Worm (Caenorhabditis elegans) whole organism, mixed stage, embryonic: Measurements from ENCODE around the gene nhr-218.

ENCODE experiments used
- bed-3 ChIP-seq: fragments of 200-800 bp; sonication (Bioruptor generic); optimal IDR thresholded peaks from 3 replicates; lab custom pipeline; 2018; ENCODE audit warnings: mild to moderate bottlenecking, missing genetic modification characterization, moderate library complexity, missing compliant biosample characterization
- ces-1 ChIP-seq: fragments of 150-350 bp; optimal IDR thresholded peaks from 2 replicates; lab custom pipeline; 2014; ENCODE audit warnings: missing biosample characterization, missing genetic modification reagents, missing genetic modification characterization
- cnd-1 ChIP-seq: fragments of 200-800 bp; sonication (Bioruptor generic); optimal IDR thresholded peaks from 2 replicates; lab custom pipeline; 2018; ENCODE audit warnings: mild to moderate bottlenecking, missing genetic modification characterization, missing compliant biosample characterization
- drap-1 ChIP-seq: fragments of 200-800 bp; sonication (Bioruptor generic); optimal IDR thresholded peaks from 3 replicates; lab custom pipeline; 2018; ENCODE audit warnings: mild to moderate bottlenecking, missing genetic modification characterization, missing compliant biosample characterization
- mep-1 ChIP-seq: fragments of 150-350 bp; optimal IDR thresholded peaks from 2 replicates; lab custom pipeline; 2017; ENCODE audit warnings: missing biosample characterization, missing genetic modification reagents, missing genetic modification characterization, inconsistent platforms
- nhr-12 ChIP-seq: fragments of 150-350 bp; optimal IDR thresholded peaks from 2 replicates; lab custom pipeline; 2014; ENCODE audit warnings: missing biosample characterization, missing genetic modification characterization
- pha-4 ChIP-seq: fragments of 150-350 bp; optimal IDR thresholded peaks from 2 replicates; lab custom pipeline; 2018; ENCODE audit warnings: missing biosample characterization, missing genetic modification reagents, missing genetic modification characterization
- unc-62 ChIP-seq: fragments of 150-350 bp; optimal IDR thresholded peaks from 2 replicates; lab custom pipeline; 2014; ENCODE audit warnings: missing biosample characterization, missing genetic modification reagents, missing genetic modification characterization

DNA sequence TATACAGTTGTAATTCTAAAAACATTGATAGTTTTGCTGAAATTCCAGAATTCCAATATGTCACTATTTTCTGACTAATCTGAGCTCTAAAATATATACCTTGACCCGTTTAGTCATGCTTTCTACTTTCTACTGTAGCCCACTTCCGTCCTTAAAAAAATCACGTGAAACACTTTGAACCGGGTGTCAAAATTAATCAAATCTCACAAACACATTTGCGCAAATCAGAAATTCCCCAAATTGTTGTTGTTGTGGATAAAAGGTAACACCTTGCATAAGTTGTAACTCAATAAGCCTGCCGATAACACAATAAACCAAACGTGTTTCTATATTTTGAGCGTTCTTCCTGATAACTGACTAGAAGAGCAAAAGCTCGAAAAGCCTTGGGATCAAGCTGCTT, 49.0 kb downstream of the nhr-218 start, which contains the start of gene srxa-7:
- TF ChIP-seq bed-3 (GFP tag; lab: Kevin White, UChicago) (no peak), nhr-12 (tag; lab: Kevin White, UChicago) (no peak), cnd-1 (tag; lab: Kevin White, UChicago) (no peak), mep-1 (tag; lab: Kevin White, UChicago) (no peak), drap-1 (GFP tag; lab: Kevin White, UChicago) (no peak), ces-1 (GFP tag; lab: Kevin White, UChicago) (no peak), unc-62 (GFP tag; lab: Kevin White, UChicago) (no peak), pha-4 (no peak)
